Worm (Caenorhabditis elegans) whole organism, L2 larva: ENCODE measurements around the gene str-18.
"Not testable (repeated sequence)": the region's sequence is repeated elsewhere in the genome, so short reads cannot be mapped to it uniquely, and the experiment has no call there.

Experiments used
- C34F6.9 ChIP-seq: fragments of 150-350 bp; optimal IDR thresholded peaks from 2 replicates; lab custom pipeline; 2014; ENCODE audit warnings: missing biosample characterization, missing genetic modification characterization
- R02D3.7 ChIP-seq: fragments of 150-350 bp; optimal IDR thresholded peaks from 2 replicates; lab custom pipeline; 2014; ENCODE audit warnings: missing biosample characterization, missing genetic modification characterization
- Y55F3AM.14 ChIP-seq: fragments of 200-800 bp; sonication (Bioruptor generic); optimal IDR thresholded peaks from 2 replicates; lab custom pipeline; 2018; ENCODE audit warnings: mild to moderate bottlenecking, missing genetic modification characterization, missing compliant biosample characterization
- ZK546.5 ChIP-seq: sonication (generic microtip); optimal IDR thresholded peaks from 2 replicates; lab custom pipeline; 2017; ENCODE audit warnings: missing biosample characterization, missing genetic modification characterization
- alr-1 ChIP-seq: fragments of 150-350 bp; optimal IDR thresholded peaks from 2 replicates; lab custom pipeline; 2014; ENCODE audit warnings: missing biosample characterization, missing genetic modification characterization
- aly-2 ChIP-seq: fragments of 150-350 bp; optimal IDR thresholded peaks from 2 replicates; lab custom pipeline; 2014; ENCODE audit warnings: missing biosample characterization, missing genetic modification characterization
- ama-1 ChIP-seq: fragments of 150-350 bp; optimal IDR thresholded peaks from 2 replicates; lab custom pipeline; 2018; ENCODE audit warnings: inconsistent platforms
- blmp-1 ChIP-seq: sonication (generic microtip); optimal IDR thresholded peaks from 2 replicates; lab custom pipeline; 2017; ENCODE audit warnings: missing genetic modification characterization, mild to moderate bottlenecking, missing compliant biosample characterization, antibody characterized with exemption, moderate library complexity; ENCODE audit not compliant: insufficient read depth
- ceh-16 ChIP-seq: fragments of 150-350 bp; optimal IDR thresholded peaks from 2 replicates; lab custom pipeline; 2014; ENCODE audit warnings: missing biosample characterization, missing genetic modification characterization
- ceh-82 ChIP-seq: fragments of 150-350 bp; optimal IDR thresholded peaks from 2 replicates; lab custom pipeline; 2014; ENCODE audit warnings: missing biosample characterization, missing genetic modification characterization
- crh-2 ChIP-seq: sonication (generic microtip); optimal IDR thresholded peaks from 2 replicates; lab custom pipeline; 2017; ENCODE audit warnings: missing biosample characterization, missing genetic modification characterization
- dmd-4 ChIP-seq: sonication (generic microtip); optimal IDR thresholded peaks from 2 replicates; lab custom pipeline; 2017; ENCODE audit warnings: missing biosample characterization, missing genetic modification characterization
- egl-27 ChIP-seq: sonication (generic microtip); optimal IDR thresholded peaks from 3 replicates; lab custom pipeline; 2017; ENCODE audit warnings: missing biosample characterization, missing genetic modification reagents, missing genetic modification characterization
- elt-3 ChIP-seq: sonication (generic microtip); optimal IDR thresholded peaks from 2 replicates; lab custom pipeline; 2017; ENCODE audit warnings: missing biosample characterization, missing genetic modification characterization
- gmeb-1 ChIP-seq: fragments of 150-350 bp; optimal IDR thresholded peaks from 2 replicates; lab custom pipeline; 2014; ENCODE audit warnings: missing biosample characterization, missing genetic modification characterization
- lin-11 ChIP-seq: fragments of 150-350 bp; sonication (generic microtip); optimal IDR thresholded peaks from 2 replicates; lab custom pipeline; 2014; ENCODE audit warnings: missing biosample characterization, missing genetic modification characterization, inconsistent platforms, mixed read lengths
- lin-13 ChIP-seq: fragments of 150-350 bp; optimal IDR thresholded peaks from 2 replicates; lab custom pipeline; 2014; ENCODE audit warnings: missing biosample characterization, missing genetic modification reagents, missing genetic modification characterization
- lin-39 ChIP-seq: fragments of 150-350 bp; optimal IDR thresholded peaks from 2 replicates; lab custom pipeline; 2014; ENCODE audit warnings: missing biosample characterization, missing genetic modification reagents, missing genetic modification characterization
- mab-5 ChIP-seq: fragments of 150-350 bp; optimal IDR thresholded peaks from 2 replicates; lab custom pipeline; 2014; ENCODE audit warnings: missing biosample characterization, missing genetic modification characterization
- mbf-1 ChIP-seq: sonication (generic microtip); optimal IDR thresholded peaks from 2 replicates; lab custom pipeline; 2017; ENCODE audit warnings: missing biosample characterization, missing genetic modification characterization
- mdl-1 ChIP-seq, 2 experiments: fragments of 150-350 bp in 1 of 2; sonication (generic microtip) in 1 of 2; optimal IDR thresholded peaks; 2 replicates each; lab custom pipeline; 2017; ENCODE audit warnings: missing biosample characterization in 2 of 2, missing genetic modification characterization in 2 of 2
- nhr-10 ChIP-seq: sonication (generic microtip); optimal IDR thresholded peaks from 2 replicates; lab custom pipeline; 2017; ENCODE audit warnings: missing biosample characterization, missing genetic modification characterization
- nhr-12 ChIP-seq: fragments of 150-350 bp; optimal IDR thresholded peaks from 2 replicates; lab custom pipeline; 2014; ENCODE audit warnings: missing biosample characterization, missing genetic modification characterization
- nhr-129 ChIP-seq: fragments of 150-350 bp; optimal IDR thresholded peaks from 2 replicates; lab custom pipeline; 2014; ENCODE audit warnings: missing biosample characterization, missing genetic modification characterization
- nhr-21 ChIP-seq: fragments of 150-350 bp; optimal IDR thresholded peaks from 2 replicates; lab custom pipeline; 2014; ENCODE audit warnings: missing biosample characterization, missing genetic modification characterization
- nhr-23 ChIP-seq: fragments of 150-350 bp; optimal IDR thresholded peaks from 2 replicates; lab custom pipeline; 2014; ENCODE audit warnings: missing biosample characterization, missing genetic modification reagents, missing genetic modification characterization
- nhr-237 ChIP-seq: fragments of 150-350 bp; optimal IDR thresholded peaks from 2 replicates; lab custom pipeline; 2014; ENCODE audit warnings: missing biosample characterization, missing genetic modification characterization
- nhr-25 ChIP-seq: fragments of 150-350 bp; sonication (generic microtip); optimal IDR thresholded peaks from 3 replicates; lab custom pipeline; 2014; ENCODE audit warnings: missing biosample characterization, missing genetic modification characterization
- peb-1 ChIP-seq: fragments of 150-350 bp; optimal IDR thresholded peaks from 2 replicates; lab custom pipeline; 2014; ENCODE audit warnings: missing biosample characterization, missing genetic modification characterization
- sem-4 ChIP-seq: fragments of 150-350 bp; optimal IDR thresholded peaks from 2 replicates; lab custom pipeline; 2014; ENCODE audit warnings: missing biosample characterization, missing genetic modification reagents, missing genetic modification characterization
- sma-9 ChIP-seq, 2 experiments: fragments of 150-350 bp in 1 of 2; sonication (generic microtip) in 1 of 2; optimal IDR thresholded peaks; 2 replicates each; lab custom pipeline; 2014 to 2016; ENCODE audit warnings: missing genetic modification characterization in 2 of 2, mild to moderate bottlenecking in 1 of 2, missing biosample characterization in 1 of 2, missing compliant biosample characterization in 1 of 2, missing genetic modification reagents in 1 of 2, moderate library complexity in 1 of 2
- snpc-4 ChIP-seq: fragments of 150-350 bp; optimal IDR thresholded peaks from 2 replicates; lab custom pipeline; 2014; ENCODE audit warnings: missing biosample characterization, missing genetic modification characterization
- unc-39 ChIP-seq: fragments of 150-350 bp; optimal IDR thresholded peaks from 2 replicates; lab custom pipeline; 2014; ENCODE audit warnings: missing biosample characterization, missing genetic modification characterization
- unc-62 ChIP-seq: fragments of 150-350 bp; optimal IDR thresholded peaks from 2 replicates; lab custom pipeline; 2014; ENCODE audit warnings: missing biosample characterization, missing genetic modification reagents, missing genetic modification characterization
- ztf-1 ChIP-seq: fragments of 200-800 bp; sonication (Bioruptor generic); conservative IDR thresholded peaks from 2 replicates; pipeline ENCODE4 v1.3.6; 2022; ENCODE audit warnings: missing genetic modification characterization, missing compliant biosample characterization
- ztf-11 ChIP-seq: sonication (generic microtip); optimal IDR thresholded peaks from 2 replicates; lab custom pipeline; 2017; ENCODE audit warnings: missing biosample characterization, missing genetic modification characterization
- ztf-4 ChIP-seq: fragments of 150-350 bp; optimal IDR thresholded peaks from 2 replicates; lab custom pipeline; 2014; ENCODE audit warnings: missing biosample characterization, missing genetic modification characterization

str-18 gene

ce11 chrV:15752049-15752448 is 10.3 kb upstream of the str-18 start, which contains the start of gene str-43:
TSS of gene str-43 (minus strand) at chrV:15752149.
- no peak for TF ChIP-seq ama-1 (lab: Kevin White, UChicago)
- TF ChIP-seq unc-62 (GFP tag; lab: Kevin White, UChicago): no peak
- TF ChIP-seq mab-5 (tag; lab: Kevin White, UChicago): no peak
- no peak for TF ChIP-seq mdl-1 (tag; optimal IDR thresholded peaks at IDR 0.05; lab: Kevin White, UChicago)
- TF ChIP-seq ztf-11 (tag; lab: Kevin White, UChicago): no peak
- TF ChIP-seq lin-39 (tag; lab: Kevin White, UChicago): no peak
- no peak for TF ChIP-seq lin-11 (tag; lab: Kevin White, UChicago)
- no peak for TF ChIP-seq aly-2 (tag; lab: Kevin White, UChicago)
- no peak for TF ChIP-seq nhr-25 (tag; lab: Kevin White, UChicago)
- no peak for TF ChIP-seq sem-4 (tag; lab: Kevin White, UChicago)

ce11 chrV:15750130-15750529 is 8.4 kb upstream of the str-18 start, which contains the start of gene str-6:
TSS of gene str-6 (minus strand) at chrV:15750230.
- TF ChIP-seq lin-13: no peak
- TF ChIP-seq peb-1 (tag; lab: Kevin White, UChicago): no peak
- no peak for TF ChIP-seq mbf-1 (tag; lab: Kevin White, UChicago)
- TF ChIP-seq egl-27: no peak
- TF ChIP-seq lin-11 (tag; lab: Kevin White, UChicago): no peak
- TF ChIP-seq mab-5 (tag; lab: Kevin White, UChicago): no peak
- no peak for TF ChIP-seq aly-2 (tag; lab: Kevin White, UChicago)
- TF ChIP-seq ztf-4 (tag; lab: Kevin White, UChicago): no peak
- TF ChIP-seq nhr-23 (tag; lab: Kevin White, UChicago): no peak
- no peak for TF ChIP-seq snpc-4 (tag; lab: Kevin White, UChicago)
- TF ChIP-seq nhr-129: no peak
- TF ChIP-seq elt-3 (tag; lab: Kevin White, UChicago): no peak
- TF ChIP-seq R02D3.7 (tag; lab: Kevin White, UChicago): no peak
- TF ChIP-seq ztf-11 (tag; lab: Kevin White, UChicago): no peak
- TF ChIP-seq sma-9 (GFP tag; optimal IDR thresholded peaks at IDR 0.05; lab: Kevin White, UChicago): no peak
- no peak for TF ChIP-seq sma-9 (tag; optimal IDR thresholded peaks at IDR 0.05; lab: Kevin White, UChicago)
- TF ChIP-seq nhr-10: no peak

- TF ChIP-seq peb-1 (tag; lab: Kevin White, UChicago); snpc-4 (tag; lab: Kevin White, UChicago); Y55F3AM.14 (GFP tag; lab: Kevin White, UChicago): not testable (repeated sequence)
Measured at ce11 chrV:15748343-15748742, 6.6 kb upstream of the str-18 start, which contains the start of gene T23D5.8. TSS of gene T23D5.8 (minus strand) at chrV:15748443.

ce11 chrV:15744366-15744765 is 2.6 kb upstream of the str-18 start, which contains the start of gene str-19:
TSS of gene str-19 (minus strand) at chrV:15744466.
- TF ChIP-seq lin-11, C34F6.9, dmd-4 (tag; lab: Kevin White, UChicago): not testable (repeated sequence)

- TF ChIP-seq ZK546.5 (tag; lab: Kevin White, UChicago) (no peak), nhr-237 (tag; lab: Kevin White, UChicago) (no peak), R02D3.7 (tag; lab: Kevin White, UChicago) (no peak), gmeb-1 (tag; lab: Kevin White, UChicago) (no peak), lin-11 (tag; lab: Kevin White, UChicago) (no peak), unc-39 (tag; lab: Kevin White, UChicago) (no peak), ceh-16 (tag; lab: Kevin White, UChicago) (no peak), crh-2 (tag; lab: Kevin White, UChicago) (no peak), alr-1 (tag; lab: Kevin White, UChicago) (no peak), blmp-1 (tag; lab: Kevin White, UChicago) (no peak), C34F6.9 (tag; lab: Kevin White, UChicago) (no peak), nhr-129 (no peak), nhr-21 (tag; lab: Kevin White, UChicago) (no peak), lin-13 (no peak), nhr-23 (tag; lab: Kevin White, UChicago) (no peak), nhr-12 (no peak), ztf-1 (GFP tag; lab: Robert Waterston, UW) (no peak), elt-3 (tag; lab: Kevin White, UChicago) (no peak), ceh-82 (tag; lab: Kevin White, UChicago) (no peak), nhr-10 (no peak)
Measured at ce11 chrV:15735720-15736119, 6.0 kb downstream of the str-18 start, which contains the start of gene str-27. TSS of gene str-27 (minus strand) at chrV:15735820.
